Fruit fly (Drosophila melanogaster): Measurements from ENCODE around the gene CG5641.

Gene CG5641

DNA sequence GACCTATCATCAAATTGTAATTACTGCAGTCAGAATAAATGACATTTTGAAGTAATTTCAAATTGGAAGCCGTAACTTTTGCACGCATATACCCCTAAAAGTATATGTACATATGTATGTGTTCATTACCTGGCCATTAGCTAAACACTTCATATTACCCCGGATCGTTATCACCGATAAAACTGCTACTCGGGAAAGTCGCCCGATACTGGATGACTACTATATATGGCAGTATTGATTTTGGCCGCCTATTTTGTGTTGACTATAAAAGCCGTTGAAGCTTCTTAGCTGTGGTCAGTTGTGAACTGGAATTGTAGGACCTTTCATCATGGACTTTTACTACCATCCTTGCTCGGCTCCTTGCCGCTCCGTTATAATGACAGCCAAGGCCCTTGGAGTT, 49.4 kb downstream of the CG5641 start, which contains the start of gene GstD8:
TSS of gene GstD8 (plus strand) at position 301 of the 400 bp plus-strand sequence.
- TF ChIP-seq bab1 (GFP tag; optimal IDR thresholded peaks at IDR 0.05): no peak

DNA sequence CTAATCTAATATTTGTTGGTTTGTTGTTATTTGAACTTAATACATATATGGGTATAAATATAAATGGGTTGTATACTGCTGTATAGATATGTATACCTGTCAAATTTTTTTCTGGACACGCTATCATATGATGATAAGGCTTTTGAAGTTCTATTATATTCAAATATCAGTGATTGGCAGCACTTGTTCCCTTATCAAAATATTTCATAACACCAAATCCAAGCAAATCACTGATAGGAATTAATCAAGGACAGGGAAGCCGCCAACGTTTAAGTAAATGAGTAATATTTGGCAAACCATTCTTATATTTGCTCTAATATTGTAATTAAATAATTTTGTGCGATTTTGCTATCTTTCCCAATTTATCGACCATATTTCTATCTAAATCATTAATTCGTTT, 49.8 kb downstream of the CG5641 start:
- TF ChIP-seq pad (GFP tag; optimal IDR thresholded peaks at IDR 0.05) (no peak), kay (GFP tag; ENCODE audit: borderline replicate concordance) (no peak), cic (GFP tag; optimal IDR thresholded peaks at IDR 0.05) (no peak), CG12768 (GFP tag; optimal IDR thresholded peaks at IDR 0.05) (no peak), Hr96 (GFP tag; optimal IDR thresholded peaks at IDR 0.05) (no peak), cnc (optimal IDR thresholded peaks at IDR 0.05) (no peak), CG7101 (tag; optimal IDR thresholded peaks at IDR 0.05) (no peak), CG11617 (GFP tag; optimal IDR thresholded peaks at IDR 0.05) (no peak), CG14711 (tag; optimal IDR thresholded peaks at IDR 0.05) (no peak), CG33017 (tag; optimal IDR thresholded peaks at IDR 0.05) (no peak)

DNA sequence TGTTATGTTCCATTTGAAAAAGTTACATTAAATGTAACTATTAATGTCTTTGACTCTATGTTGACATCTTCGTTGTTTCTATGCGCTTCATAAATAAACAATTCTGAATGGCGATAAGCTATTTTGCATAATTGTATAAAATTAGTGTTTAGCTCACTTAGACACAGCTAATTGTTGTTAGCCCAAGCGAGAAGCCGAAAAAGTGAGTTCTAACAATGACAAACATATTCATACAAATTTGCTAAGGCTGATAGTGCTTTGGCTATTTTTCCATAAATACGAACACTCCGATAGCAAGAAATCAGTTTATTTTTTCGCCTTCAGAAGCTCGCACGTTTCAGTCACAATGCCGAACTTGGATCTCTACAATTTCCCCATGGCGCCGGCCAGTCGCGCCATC, 50.9 kb downstream of the CG5641 start, which contains the start of gene GstD7:
TSS of gene GstD7 (plus strand) at position 301 of the 400 bp plus-strand sequence.
- no peak for TF ChIP-seq Crg-1 (GFP tag; optimal IDR thresholded peaks at IDR 0.05)
- TF ChIP-seq kay (GFP tag; ENCODE audit: borderline replicate concordance): peak; percentile 18
